Fruit fly (Drosophila melanogaster): ENCODE measurements around the gene Kul.

The Kul gene

DNA sequence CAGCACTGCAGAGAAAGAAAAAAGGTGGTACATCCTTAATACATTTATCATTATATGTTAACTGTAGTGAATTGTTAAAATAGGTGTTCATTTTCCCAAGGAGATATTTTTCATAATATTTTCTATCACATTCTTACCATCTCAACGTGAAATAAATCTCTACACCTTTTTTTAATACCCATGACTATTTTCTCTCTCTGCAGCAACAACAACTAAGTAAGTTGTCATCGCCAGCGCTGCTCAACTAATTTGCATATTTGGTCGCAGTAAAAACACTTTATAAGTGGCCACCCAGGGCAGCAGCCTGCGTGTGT, 35.1 kb upstream of the Kul start (continued):
- TF ChIP-seq CG11085 (GFP tag; IDR thresholded peaks at IDR 0.05): no peak
- no peak for TF ChIP-seq Mrtf (GFP tag; IDR thresholded peaks at IDR 0.05)
- TF ChIP-seq nmo (GFP tag; optimal IDR thresholded peaks at IDR 0.05): peak; percentile 60
- TF ChIP-seq croc (GFP tag; conservative IDR thresholded peaks at IDR 0.05): peak; percentile 41; the same call in 1 of the 3 replicates
- TF ChIP-seq gce (GFP tag; IDR thresholded peaks at IDR 0.05): no peak
- no peak for TF ChIP-seq Rx (GFP tag; IDR thresholded peaks at IDR 0.05)
- no peak for TF ChIP-seq MTF-1 (GFP tag; optimal IDR thresholded peaks at IDR 0.05; ENCODE audit: borderline replicate concordance)
- TF ChIP-seq CG14667 (GFP tag; IDR thresholded peaks at IDR 0.05): 0 out of 2 replicates have a peak, but pooled peaks have one; percentile 16
- no peak for TF ChIP-seq Jarid2 (GFP tag; optimal IDR thresholded peaks at IDR 0.05)
- TF ChIP-seq dan (GFP tag; IDR thresholded peaks at IDR 0.05): no peak
- TF ChIP-seq Sry-δ (GFP tag; optimal IDR thresholded peaks at IDR 0.05): no peak
- no peak for TF ChIP-seq vnd (GFP tag; IDR thresholded peaks at IDR 0.05; ENCODE audit: partially characterized antibody)
- TF ChIP-seq CG3065 (GFP tag; optimal IDR thresholded peaks at IDR 0.05): no peak
- TF ChIP-seq Dp (GFP tag; optimal IDR thresholded peaks at IDR 0.05): no peak
- peak; percentile 52 for TF ChIP-seq CG10209 (GFP tag; optimal IDR thresholded peaks at IDR 0.05)
- TF ChIP-seq Xrp1 (GFP tag; IDR thresholded peaks at IDR 0.05): peak; percentile 40; the same call in 1 of the 2 replicates
- no peak for TF ChIP-seq CG7963 (GFP tag; IDR thresholded peaks at IDR 0.05; ENCODE audit: partially characterized antibody)
- TF ChIP-seq CG11247 (GFP tag; IDR thresholded peaks at IDR 0.05): no peak
- no peak for TF ChIP-seq gro (GFP tag; optimal IDR thresholded peaks at IDR 0.05)
- no peak for TF ChIP-seq CG7271 (tag; optimal IDR thresholded peaks at IDR 0.05)
- peak; percentile 64 for TF ChIP-seq PHDP (tag; optimal IDR thresholded peaks at IDR 0.05)
- peak; percentile 31 for TF ChIP-seq nerfin-1 (tag; optimal IDR thresholded peaks at IDR 0.05)
- TF ChIP-seq Dip3 (GFP tag; optimal IDR thresholded peaks at IDR 0.05): no peak
- no peak for TF ChIP-seq CG3995 (GFP tag; optimal IDR thresholded peaks at IDR 0.05)
- no peak for TF ChIP-seq BEAF-32 (GFP tag; optimal IDR thresholded peaks at IDR 0.05)
- peak; percentile 46 for TF ChIP-seq CG7556 (GFP tag; optimal IDR thresholded peaks at IDR 0.05)
- TF ChIP-seq gt (GFP tag; IDR thresholded peaks at IDR 0.05): no peak
- TF ChIP-seq NK7.1 (GFP tag; optimal IDR thresholded peaks at IDR 0.05): no peak
- no peak for TF ChIP-seq Nf-YB (GFP tag; optimal IDR thresholded peaks at IDR 0.05)
- no peak for TF ChIP-seq wek (GFP tag; optimal IDR thresholded peaks at IDR 0.05)
- TF ChIP-seq fu2 (GFP tag; optimal IDR thresholded peaks at IDR 0.05): no peak
- peak; percentile 58 for TF ChIP-seq CG4424 (GFP tag; optimal IDR thresholded peaks at IDR 0.05)
- TF ChIP-seq ci (GFP tag; IDR thresholded peaks at IDR 0.05): no peak
- TF ChIP-seq nau (GFP tag; optimal IDR thresholded peaks at IDR 0.05): no peak
- no peak for TF ChIP-seq Dad (GFP tag; optimal IDR thresholded peaks at IDR 0.05)
- peak; percentile 59 for TF ChIP-seq dysf (GFP tag; IDR thresholded peaks at IDR 0.05)
- TF ChIP-seq trem (tag; optimal IDR thresholded peaks at IDR 0.05): peak; percentile 39
- TF ChIP-seq CG15269 (tag; optimal IDR thresholded peaks at IDR 0.05): peak; percentile 37
- no peak for TF ChIP-seq CG31388 (GFP tag; optimal IDR thresholded peaks at IDR 0.05)
- peak; percentile 19 for TF ChIP-seq ind (GFP tag; optimal IDR thresholded peaks at IDR 0.05)
- no peak for TF ChIP-seq tna (GFP tag; IDR thresholded peaks at IDR 0.05; ENCODE audit: partially characterized antibody)
- TF ChIP-seq her (GFP tag; optimal IDR thresholded peaks at IDR 0.05): no peak
- TF ChIP-seq sqz (GFP tag; optimal IDR thresholded peaks at IDR 0.05): no peak
- TF ChIP-seq gcm2 (GFP tag; optimal IDR thresholded peaks at IDR 0.05): no peak
- no peak for TF ChIP-seq yki (optimal IDR thresholded peaks at IDR 0.05)
- TF ChIP-seq caup (GFP tag; optimal IDR thresholded peaks at IDR 0.05; ENCODE audit: severe bottlenecking): no peak
- TF ChIP-seq fru (optimal IDR thresholded peaks at IDR 0.05): no peak
- TF ChIP-seq scrt (GFP tag; optimal IDR thresholded peaks at IDR 0.05): no peak
- TF ChIP-seq sob (GFP tag; IDR thresholded peaks at IDR 0.05): 0 out of 2 replicates have a peak, but pooled peaks have one; percentile 15
- TF ChIP-seq Sox100B (GFP tag; optimal IDR thresholded peaks at IDR 0.05): peak; percentile 47
- no peak for TF ChIP-seq danr (GFP tag; IDR thresholded peaks at IDR 0.05)
- TF ChIP-seq CG15479 (GFP tag; optimal IDR thresholded peaks at IDR 0.05): no peak

Measured in whole organism, embryonic.